Worm (Caenorhabditis elegans): ENCODE data around the gene F41B4.2.

F41B4.2 gene

ce11 chrX:6840670-6841308 lies 5.7 kb upstream of the F41B4.2 start, which contains the start of the genes glr-6 and asg-2 (continued):
- TF ChIP-seq rcor-1 (GFP tag; IDR thresholded peaks at IDR 0.05) (peak; percentile 61), ZK185.1 (tag; optimal IDR thresholded peaks at IDR 0.05; ENCODE audit: poor library complexity, severe bottlenecking) (peak; percentile 66), ceh-27 (GFP tag; optimal IDR thresholded peaks at IDR 0.05) (peak; percentile 56), F55B11.4 (tag; optimal IDR thresholded peaks at IDR 0.05; ENCODE audit: borderline replicate concordance, insufficient read depth) (no peak), ekl-4 (GFP tag; IDR thresholded peaks at IDR 0.05) (no peak), bed-1 (GFP tag; IDR thresholded peaks at IDR 0.05) (no peak), attf-6 (GFP tag; IDR thresholded peaks at IDR 0.05) (no peak), athp-1 (tag; optimal IDR thresholded peaks at IDR 0.05) (no peak), let-526 (GFP tag; IDR thresholded peaks at IDR 0.05) (no peak), hlh-12 (tag; optimal IDR thresholded peaks at IDR 0.05) (no peak), nfyb-1 (GFP tag; IDR thresholded peaks at IDR 0.05) (no peak), hsf-1 (GFP tag; IDR thresholded peaks at IDR 0.05) (no peak), F10E7.11 (tag; optimal IDR thresholded peaks at IDR 0.05) (no peak), F22D6.2 (tag; optimal IDR thresholded peaks at IDR 0.05) (no peak), B0336.3 (GFP tag; IDR thresholded peaks at IDR 0.05) (no peak), tbx-9 (tag; optimal IDR thresholded peaks at IDR 0.05; ENCODE audit: borderline replicate concordance) (no peak), lin-40 (tag; optimal IDR thresholded peaks at IDR 0.05) (peak; percentile 66), pbrm-1 (GFP tag; IDR thresholded peaks at IDR 0.05) (0 out of 2 replicates have a peak, but pooled peaks have one; percentile 13), aptf-2 (GFP tag; conservative IDR thresholded peaks at IDR 0.05) (peak; percentile 67; the same call in 1 of the 2 replicates), F23B12.7 (tag; optimal IDR thresholded peaks at IDR 0.05; ENCODE audit: insufficient read depth) (peak; percentile 50), mcd-1 (GFP tag; IDR thresholded peaks at IDR 0.05) (peak; percentile 95), T26A5.8 (tag; optimal IDR thresholded peaks at IDR 0.05) (no peak), cebp-1 (GFP tag; IDR thresholded peaks at IDR 0.05) (no peak), cebp-1 (tag; optimal IDR thresholded peaks at IDR 0.05) (peak; percentile 64), nhr-80 (tag; optimal IDR thresholded peaks at IDR 0.05) (peak; percentile 69), attf-5 (GFP tag; optimal IDR thresholded peaks at IDR 0.05) (peak; percentile 75), lin-35 (GFP tag; optimal IDR thresholded peaks at IDR 0.05) (peak in 1 of 3 experiments; percentile 44), Y53F4B.3 (GFP tag; IDR thresholded peaks at IDR 0.05) (no peak), nhr-27 (tag; optimal IDR thresholded peaks at IDR 0.05) (no peak), snpc-4 (GFP tag; optimal IDR thresholded peaks at IDR 0.05) (no peak), snpc-4 (tag; optimal IDR thresholded peaks at IDR 0.05) (peak in 1 of 4 experiments; percentile 8), egl-44 (GFP tag; IDR thresholded peaks at IDR 0.05) (0 out of 2 replicates have a peak, but pooled peaks have one; percentile 22), madf-3 (GFP tag; IDR thresholded peaks at IDR 0.05) (no peak), chd-7 (tag; optimal IDR thresholded peaks at IDR 0.05) (no peak), repo-1 (tag; optimal IDR thresholded peaks at IDR 0.05) (no peak)

- TF ChIP-seq gei-17 (GFP tag; optimal IDR thresholded peaks at IDR 0.05): no peak
- no peak for TF ChIP-seq tbp1 (GFP tag; optimal IDR thresholded peaks at IDR 0.05)
- TF ChIP-seq madf-3 (GFP tag; IDR thresholded peaks at IDR 0.05): no peak
- no peak for TF ChIP-seq mel-28 (tag; optimal IDR thresholded peaks at IDR 0.05; ENCODE audit: borderline replicate concordance)
- TF ChIP-seq him-1 (tag; optimal IDR thresholded peaks at IDR 0.05): no peak
- no peak for TF ChIP-seq snpc-1.1 (tag; optimal IDR thresholded peaks at IDR 0.05; ENCODE audit: insufficient read depth)
- no peak for TF ChIP-seq K12H6.12 (tag; optimal IDR thresholded peaks at IDR 0.05)
- TF ChIP-seq hmg-1.2 (GFP tag; IDR thresholded peaks at IDR 0.05): peak; percentile 72
- no peak for TF ChIP-seq F49E8.2 (tag; optimal IDR thresholded peaks at IDR 0.05; ENCODE audit: insufficient read depth)
- no peak for TF ChIP-seq ama-1 (optimal IDR thresholded peaks at IDR 0.05)
- no peak for TF ChIP-seq ama-1 (GFP tag; optimal IDR thresholded peaks at IDR 0.05)
- TF ChIP-seq Y79H2A.3 (GFP tag; conservative IDR thresholded peaks at IDR 0.05): no peak
- TF ChIP-seq nhr-179 (tag; optimal IDR thresholded peaks at IDR 0.05): no peak
- peak; percentile 85 for TF ChIP-seq cebp-1 (GFP tag; IDR thresholded peaks at IDR 0.05)
- TF ChIP-seq cebp-1 (tag; optimal IDR thresholded peaks at IDR 0.05): peak; percentile 96
- TF ChIP-seq C06A6.2 (GFP tag; conservative IDR thresholded peaks at IDR 0.05): no peak
- no peak for TF ChIP-seq athp-1 (tag; optimal IDR thresholded peaks at IDR 0.05)
- no peak for TF ChIP-seq egrh-3 (GFP tag; IDR thresholded peaks at IDR 0.05)
Observed at ce11 chrX:6836065-6836527, 1.0 kb upstream of the F41B4.2 start, which contains the start of gene F41B4.3. TSS of gene F41B4.3 (minus strand) at chrX:6836115.
